Worm (Caenorhabditis elegans) whole organism, L4 larva: ENCODE results near the gene C03B1.6.

ENCODE experiments used
- F26F4.8 ChIP-seq: fragments of 200-800 bp; sonication (Bioruptor generic); conservative IDR thresholded peaks from 2 replicates; pipeline ENCODE4 v1.3.6; 2022; ENCODE audit warnings: missing genetic modification characterization, missing compliant biosample characterization
- aly-2 ChIP-seq: sonication (generic microtip); optimal IDR thresholded peaks from 2 replicates; lab custom pipeline; 2018; ENCODE audit warnings: missing biosample characterization, missing genetic modification characterization
- dmd-8 ChIP-seq: fragments of 200-800 bp; sonication (Bioruptor generic); IDR thresholded peaks from 2 replicates; pipeline ENCODE4 v1.3.6; 2022; ENCODE audit warnings: missing genetic modification characterization, missing compliant biosample characterization
- duxl-1 ChIP-seq: sonication (generic microtip); optimal IDR thresholded peaks from 2 replicates; lab custom pipeline; 2016; ENCODE audit warnings: mild to moderate bottlenecking, missing genetic modification characterization, moderate library complexity, missing compliant biosample characterization; ENCODE audit not compliant: poor library complexity
- fos-1 ChIP-seq: fragments of 150-350 bp; optimal IDR thresholded peaks from 2 replicates; lab custom pipeline; 2014; ENCODE audit warnings: missing biosample characterization, missing genetic modification characterization
- skn-1 ChIP-seq: fragments of 150-350 bp; optimal IDR thresholded peaks from 2 replicates; lab custom pipeline; 2014; ENCODE audit warnings: missing biosample characterization, missing genetic modification characterization
- snpc-4 ChIP-seq: fragments of 150-350 bp; optimal IDR thresholded peaks from 2 replicates; lab custom pipeline; 2014; ENCODE audit warnings: missing biosample characterization, missing genetic modification characterization
- spr-1 ChIP-seq: sonication (generic microtip); optimal IDR thresholded peaks from 2 replicates; lab custom pipeline; 2016; ENCODE audit warnings: mild to moderate bottlenecking, missing genetic modification characterization, missing compliant biosample characterization

DNA sequence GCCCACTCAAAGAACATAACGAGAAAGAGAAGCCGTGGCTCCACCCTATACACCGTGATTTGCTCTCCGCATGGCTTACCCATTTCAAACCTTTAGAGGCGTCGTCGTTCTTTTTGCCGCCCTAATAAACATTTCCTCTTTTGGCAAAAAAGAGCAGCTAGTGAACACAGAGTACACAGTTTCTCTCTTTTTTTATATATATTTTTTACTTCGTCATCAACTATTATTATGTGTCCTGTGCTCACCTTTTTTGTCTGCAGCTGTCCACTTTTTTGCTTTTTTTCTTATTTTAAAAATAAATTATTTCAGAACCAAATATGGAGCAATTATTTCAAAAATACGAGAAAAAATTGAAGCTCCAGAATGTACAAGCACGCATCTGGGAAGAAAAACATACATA, 19.6 kb downstream of the C03B1.6 start, which contains the start of gene C03B1.2:
- TF ChIP-seq spr-1 (tag; lab: Kevin White, UChicago) (no peak), F26F4.8 (GFP tag; lab: Robert Waterston, UW) (no peak), snpc-4 (tag; lab: Kevin White, UChicago) (no peak), fos-1 (tag; lab: Kevin White, UChicago) (no peak), skn-1 (tag; lab: Kevin White, UChicago) (no peak), dmd-8 (GFP tag; lab: Robert Waterston, UW) (no peak), duxl-1 (tag; lab: Kevin White, UChicago) (no peak), aly-2 (tag; lab: Kevin White, UChicago) (no peak)
